Worm (Caenorhabditis elegans): ENCODE results near the gene tsp-18.
"Not testable (repeated sequence)": the region's sequence is repeated elsewhere in the genome, so short reads cannot be mapped to it uniquely, and the experiment has no call there.

Gene tsp-18

DNA sequence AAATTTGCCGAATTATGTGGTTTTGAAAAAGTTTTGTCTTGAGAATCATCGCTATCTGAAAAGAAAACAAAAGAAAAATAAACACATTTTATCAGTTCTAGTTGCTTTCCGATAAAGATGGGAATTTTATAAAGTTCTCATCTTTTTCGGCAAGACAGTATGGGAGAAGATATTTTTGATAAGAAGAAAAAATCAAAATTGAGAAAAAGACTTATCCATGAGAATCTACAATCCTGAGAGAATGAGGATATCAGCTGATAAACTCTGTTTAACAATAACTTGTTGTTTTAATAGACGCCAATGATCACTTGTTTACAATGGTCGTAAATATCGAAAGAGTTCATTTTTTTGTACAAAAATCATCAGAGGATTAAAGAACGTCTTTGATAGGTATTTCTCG, 28.3 kb upstream of the tsp-18 start, which contains the start of gene F55C12.6:
Gene F55C12.6 (minus strand): TSS at position 101 of the 400 bp plus-strand sequence.
- no peak for TF ChIP-seq hlh-1 (tag; optimal IDR thresholded peaks at IDR 0.05)
- no peak for TF ChIP-seq pha-4 (tag; optimal IDR thresholded peaks at IDR 0.05)
- no peak for TF ChIP-seq lin-13 (tag; optimal IDR thresholded peaks at IDR 0.05)
- TF ChIP-seq sptf-1 (tag; optimal IDR thresholded peaks at IDR 0.05) = no peak
- no peak for TF ChIP-seq nhr-237 (tag; optimal IDR thresholded peaks at IDR 0.05)
- TF ChIP-seq drap-1 (GFP tag; optimal IDR thresholded peaks at IDR 0.05) = no peak
- TF ChIP-seq mls-2 (tag; optimal IDR thresholded peaks at IDR 0.05) = no peak
- TF ChIP-seq nhr-76 (tag; optimal IDR thresholded peaks at IDR 0.05) = no peak

- not testable (repeated sequence) for TF ChIP-seq sptf-1 (tag; optimal IDR thresholded peaks at IDR 0.05); blmp-1 (tag; optimal IDR thresholded peaks at IDR 0.05); unc-120 (tag; optimal IDR thresholded peaks at IDR 0.05; ENCODE audit: poor library complexity, severe bottlenecking)
Observed at ce11 chrII:5876511-5876910, 27.8 kb upstream of the tsp-18 start, which contains the start of gene F55C12.2. TSS of gene F55C12.2 (plus strand) at chrII:5876811.

- no peak for TF ChIP-seq blmp-1 (tag; optimal IDR thresholded peaks at IDR 0.05)
- peak; percentile 23 for TF ChIP-seq mls-2 (tag; optimal IDR thresholded peaks at IDR 0.05)
- TF ChIP-seq bed-3 (GFP tag; optimal IDR thresholded peaks at IDR 0.05) = no peak
Observed at ce11 chrII:5880677-5881076, 23.7 kb upstream of the tsp-18 start.

DNA sequence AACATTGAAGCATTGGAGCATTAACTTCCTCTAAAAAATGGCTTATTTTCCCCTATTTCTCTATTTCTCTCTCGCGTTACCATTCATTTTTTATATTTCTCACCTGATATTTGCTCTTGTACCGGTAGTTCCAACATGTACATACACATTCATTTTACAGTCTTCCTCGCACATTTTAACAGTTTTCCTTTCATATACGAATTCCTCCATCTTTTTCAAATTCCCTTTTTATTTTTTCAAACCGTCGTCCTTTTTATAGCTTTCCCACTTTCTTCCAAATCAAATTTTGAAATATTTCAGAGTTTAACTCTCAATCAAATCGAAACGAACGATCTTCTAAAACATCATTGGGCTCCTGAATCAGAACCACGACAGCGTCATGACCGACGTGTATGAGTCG, 20.1 kb upstream of the tsp-18 start, which contains the start of gene rfip-1:
Gene rfip-1 (plus strand): TSS at position 301 of the 400 bp plus-strand sequence.
- TF ChIP-seq ham-2 (GFP tag; optimal IDR thresholded peaks at IDR 0.05) = no peak

DNA sequence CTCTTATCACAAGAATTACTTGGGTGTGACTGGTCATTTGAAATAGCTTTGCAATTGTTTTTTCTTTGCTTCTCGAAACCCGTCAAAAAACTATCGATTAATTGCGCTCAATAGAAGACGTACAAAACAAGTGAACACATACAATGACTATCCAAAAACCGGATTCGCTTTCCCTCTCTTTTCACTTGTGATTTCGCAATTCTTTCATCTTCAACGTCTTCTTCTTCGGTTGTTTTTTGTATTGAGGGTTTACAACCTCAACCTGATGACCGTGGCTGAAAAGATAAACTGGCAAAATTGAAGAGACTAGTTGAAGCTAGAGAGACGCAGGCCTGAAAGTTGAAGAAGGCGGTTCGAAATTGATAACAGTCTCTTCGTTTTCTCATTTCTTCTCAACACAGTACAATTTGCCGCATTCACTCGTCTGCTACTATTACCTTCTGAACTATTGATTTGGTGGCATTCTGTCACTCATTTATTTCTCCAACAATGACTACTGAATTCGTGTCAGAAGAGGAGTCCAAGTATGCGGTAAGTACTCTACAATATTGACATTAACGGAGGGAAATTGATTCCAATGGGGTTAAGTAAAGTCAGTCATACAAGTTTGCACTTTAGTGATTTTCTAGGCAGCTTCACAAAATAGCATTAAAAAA, 18.3 kb upstream of the tsp-18 start:
- TF ChIP-seq nhr-28 (tag; optimal IDR thresholded peaks at IDR 0.05) (no peak), nhr-237 (tag; optimal IDR thresholded peaks at IDR 0.05) (peak; percentile 30)

ce11 chrII:5889417-5890139, 14.8 kb upstream of the tsp-18 start:
- no peak for TF ChIP-seq unc-39 (tag; optimal IDR thresholded peaks at IDR 0.05)
- TF ChIP-seq flh-1 (GFP tag; optimal IDR thresholded peaks at IDR 0.05) = no peak
- no peak for TF ChIP-seq nhr-28 (tag; optimal IDR thresholded peaks at IDR 0.05)
- no peak for TF ChIP-seq nhr-2 (tag; optimal IDR thresholded peaks at IDR 0.05)
- no peak for TF ChIP-seq ceh-83 (GFP tag; optimal IDR thresholded peaks at IDR 0.05)
- TF ChIP-seq M03D4.4 (tag; optimal IDR thresholded peaks at IDR 0.05) = no peak
- no peak for TF ChIP-seq lin-32 (GFP tag; optimal IDR thresholded peaks at IDR 0.05)
- no peak for TF ChIP-seq nhr-12 (tag; optimal IDR thresholded peaks at IDR 0.05)
- no peak for TF ChIP-seq unc-120 (tag; optimal IDR thresholded peaks at IDR 0.05; ENCODE audit: poor library complexity, severe bottlenecking)

DNA sequence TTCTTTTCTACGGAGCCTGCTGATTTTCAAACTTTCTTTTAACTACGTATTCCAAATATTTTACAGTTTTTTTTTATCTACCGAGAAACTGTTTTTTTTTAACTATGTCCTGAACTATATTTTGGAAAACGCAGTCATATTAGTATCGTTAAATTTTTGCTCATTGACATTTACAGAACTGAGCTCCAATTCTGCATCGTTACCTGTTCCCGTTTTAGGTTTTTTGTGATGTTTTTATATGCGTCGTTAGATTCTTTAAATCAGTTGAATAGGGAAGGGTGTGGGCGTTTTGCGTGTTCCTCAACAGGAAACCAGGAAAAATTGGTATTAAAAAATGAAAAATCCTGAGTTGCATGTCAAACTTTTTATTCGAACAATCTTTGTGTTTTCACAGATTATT, 11.5 kb upstream of the tsp-18 start:
- TF ChIP-seq bed-3 (GFP tag; optimal IDR thresholded peaks at IDR 0.05) (no peak), lsy-2 (tag; optimal IDR thresholded peaks at IDR 0.05) (no peak), zip-8 (tag; optimal IDR thresholded peaks at IDR 0.05) (no peak), flh-1 (GFP tag; optimal IDR thresholded peaks at IDR 0.05) (no peak), mab-5 (tag; optimal IDR thresholded peaks at IDR 0.05) (no peak), elt-3 (tag; optimal IDR thresholded peaks at IDR 0.05) (no peak), elt-1 (tag; optimal IDR thresholded peaks at IDR 0.05; ENCODE audit: borderline replicate concordance, insufficient read depth) (no peak), lin-13 (tag; optimal IDR thresholded peaks at IDR 0.05) (no peak), ham-2 (GFP tag; optimal IDR thresholded peaks at IDR 0.05) (no peak), nhr-2 (tag; optimal IDR thresholded peaks at IDR 0.05) (no peak), unc-39 (tag; optimal IDR thresholded peaks at IDR 0.05) (no peak), ceh-43 (GFP tag; optimal IDR thresholded peaks at IDR 0.05) (no peak), mls-2 (tag; optimal IDR thresholded peaks at IDR 0.05) (no peak), ztf-11 (tag; optimal IDR thresholded peaks at IDR 0.05) (no peak), pha-4 (tag; optimal IDR thresholded peaks at IDR 0.05) (no peak), unc-120 (tag; optimal IDR thresholded peaks at IDR 0.05; ENCODE audit: poor library complexity, severe bottlenecking) (no peak), tbx-8 (GFP tag; optimal IDR thresholded peaks at IDR 0.05) (no peak), snpc-4 (tag; optimal IDR thresholded peaks at IDR 0.05) (no peak), M03D4.4 (tag; optimal IDR thresholded peaks at IDR 0.05) (no peak), drap-1 (GFP tag; optimal IDR thresholded peaks at IDR 0.05) (no peak)

Data from whole organism, mixed stage, embryonic.